Fruit fly (Drosophila melanogaster): ENCODE data around the gene Septin2.

Septin2 gene

DNA sequence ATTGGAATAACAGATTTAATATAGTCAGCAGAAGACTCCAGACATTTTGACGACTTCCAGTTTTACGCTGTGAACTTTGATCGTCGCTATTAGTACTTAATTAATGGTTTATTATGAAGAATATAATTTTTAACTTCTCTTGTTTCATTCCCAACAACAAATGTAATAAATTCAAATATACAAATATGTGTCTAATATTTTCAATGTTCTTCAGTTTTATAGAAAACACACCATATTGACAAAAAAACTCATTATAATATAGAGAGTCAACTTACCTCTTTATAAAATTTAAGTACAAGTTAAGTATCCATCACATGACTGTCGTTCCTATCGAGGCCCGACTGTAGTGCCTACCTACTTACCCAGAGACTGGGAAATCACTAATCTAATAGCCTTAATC lies 14.8 kb downstream of the Septin2 start (continued):
- TF ChIP-seq Gug (GFP tag; IDR thresholded peaks at IDR 0.05) (no peak), CG11902 (GFP tag; optimal IDR thresholded peaks at IDR 0.05) (no peak), Eip93F (GFP tag; optimal IDR thresholded peaks at IDR 0.05) (no peak), CG6792 (GFP tag; optimal IDR thresholded peaks at IDR 0.05) (no peak), CG10669 (GFP tag; optimal IDR thresholded peaks at IDR 0.05) (no peak), Hr4 (GFP tag; optimal IDR thresholded peaks at IDR 0.05) (peak; percentile 18), CG6808 (GFP tag; optimal IDR thresholded peaks at IDR 0.05) (no peak)

- TF ChIP-seq CG8319 (GFP tag; optimal IDR thresholded peaks at IDR 0.05) (peak; percentile 73), achi (GFP tag; optimal IDR thresholded peaks at IDR 0.05) (no peak), CG6808 (GFP tag; optimal IDR thresholded peaks at IDR 0.05) (peak; percentile 4)
Measured at dm6 chr3R:20567507-20568222, 20.5 kb downstream of the Septin2 start.

dm6 chr3R:20565546-20565948 lies 22.6 kb downstream of the Septin2 start:
- TF ChIP-seq pdm3 (GFP tag; optimal IDR thresholded peaks at IDR 0.05) (no peak), Eip78C (GFP tag) (peak; percentile 73), vri (GFP tag; optimal IDR thresholded peaks at IDR 0.05) (peak; percentile 49), CG16779 (tag; optimal IDR thresholded peaks at IDR 0.05) (peak; percentile 35), CG6163 (GFP tag; IDR thresholded peaks at IDR 0.05) (peak; percentile 47; the same call in 1 of the 3 replicates), eg (GFP tag; IDR thresholded peaks at IDR 0.05) (no peak; the same call in 2 of the 3 replicates), spab (GFP tag; optimal IDR thresholded peaks at IDR 0.05) (no peak), achi (GFP tag; optimal IDR thresholded peaks at IDR 0.05) (no peak), CG6792 (GFP tag; optimal IDR thresholded peaks at IDR 0.05) (no peak), CG15336 (GFP tag; IDR thresholded peaks at IDR 0.05) (no peak), CG11294 (GFP tag; IDR thresholded peaks at IDR 0.05) (no peak), Eip75B (GFP tag; optimal IDR thresholded peaks at IDR 0.05) (peak; percentile 39), dac (GFP tag; optimal IDR thresholded peaks at IDR 0.05) (no peak), Sox14 (GFP tag; optimal IDR thresholded peaks at IDR 0.05) (peak; percentile 2), CG6276 (GFP tag; optimal IDR thresholded peaks at IDR 0.05) (peak; percentile 20), Eip93F (GFP tag; optimal IDR thresholded peaks at IDR 0.05) (peak; percentile 29), dsx (GFP tag; optimal IDR thresholded peaks at IDR 0.05; ENCODE audit: poor library complexity, severe bottlenecking) (peak; percentile 27), CG11762 (GFP tag; optimal IDR thresholded peaks at IDR 0.05; ENCODE audit: insufficient read depth) (no peak), CG31627 (GFP tag; optimal IDR thresholded peaks at IDR 0.05) (no peak), Sox102F (GFP tag; optimal IDR thresholded peaks at IDR 0.05) (peak; percentile 37), CG6808 (GFP tag; optimal IDR thresholded peaks at IDR 0.05) (no peak), CG3919 (GFP tag; optimal IDR thresholded peaks at IDR 0.05) (no peak), Lpt (GFP tag; optimal IDR thresholded peaks at IDR 0.05) (no peak), CG32006 (GFP tag; optimal IDR thresholded peaks at IDR 0.05) (peak; percentile 2), CG1621 (tag; optimal IDR thresholded peaks at IDR 0.05) (peak; percentile 47), CG9139 (GFP tag; optimal IDR thresholded peaks at IDR 0.05) (peak; percentile 54), Blimp-1 (GFP tag; optimal IDR thresholded peaks at IDR 0.05) (peak; percentile 97), ss (GFP tag; optimal IDR thresholded peaks at IDR 0.05) (peak; percentile 49 to 51), CG10631 (GFP tag; optimal IDR thresholded peaks at IDR 0.05) (no peak), lz (GFP tag; optimal IDR thresholded peaks at IDR 0.05) (no peak), CG3032 (tag; optimal IDR thresholded peaks at IDR 0.05) (no peak), CG6854 (GFP tag; optimal IDR thresholded peaks at IDR 0.05) (peak; percentile 81), Ets21C (GFP tag; optimal IDR thresholded peaks at IDR 0.05) (no peak), svp (GFP tag) (peak; percentile 89), fkh (GFP tag; optimal IDR thresholded peaks at IDR 0.05) (no peak), CG8119 (GFP tag; IDR thresholded peaks at IDR 0.05) (peak; percentile 44; the same call in 1 of the 3 replicates), Ets96B (tag; optimal IDR thresholded peaks at IDR 0.05) (no peak), CG8632 (GFP tag; optimal IDR thresholded peaks at IDR 0.05) (no peak)
